Worm (Caenorhabditis elegans) whole organism, early embryonic: Measurements from ENCODE around the gene Y40B10A.11.

Experiments
- B0310.2 ChIP-seq: sonication (generic microtip); optimal IDR thresholded peaks from 2 replicates; lab custom pipeline; 2016; ENCODE audit warnings: mild to moderate bottlenecking, missing genetic modification characterization, missing compliant biosample characterization
- F13C5.2 ChIP-seq: sonication (generic microtip); optimal IDR thresholded peaks from 2 replicates; lab custom pipeline; 2017; ENCODE audit warnings: mild to moderate bottlenecking, missing genetic modification characterization, inconsistent platforms, missing compliant biosample characterization
- aly-1 ChIP-seq: sonication (generic microtip); optimal IDR thresholded peaks from 2 replicates; lab custom pipeline; 2016; ENCODE audit warnings: missing genetic modification characterization, missing compliant biosample characterization
- ama-1 ChIP-seq: fragments of 150-350 bp; optimal IDR thresholded peaks from 2 replicates; lab custom pipeline; 2014
- ceh-13 ChIP-seq: fragments of 200-800 bp; sonication (Bioruptor generic); optimal IDR thresholded peaks from 2 replicates; lab custom pipeline; 2018; ENCODE audit warnings: mild to moderate bottlenecking, missing genetic modification characterization, missing compliant biosample characterization
- ceh-36 ChIP-seq: sonication (generic microtip); optimal IDR thresholded peaks from 2 replicates; lab custom pipeline; 2016; ENCODE audit warnings: missing genetic modification characterization, inconsistent platforms, missing compliant biosample characterization
- ets-7 ChIP-seq: sonication (generic microtip); optimal IDR thresholded peaks from 2 replicates; lab custom pipeline; 2016; ENCODE audit warnings: missing genotype, missing genetic modification characterization, missing compliant biosample characterization
- flt-1 ChIP-seq: fragments of 200-800 bp; sonication (Bioruptor generic); IDR thresholded peaks from 2 replicates; pipeline ENCODE4 v1.3.6; 2022; ENCODE audit warnings: missing genetic modification characterization, missing compliant biosample characterization
- hmbx-1 ChIP-seq: sonication (generic microtip); optimal IDR thresholded peaks from 2 replicates; lab custom pipeline; 2016; ENCODE audit warnings: mild to moderate bottlenecking, missing genetic modification characterization, missing compliant biosample characterization
- hmg-4 ChIP-seq: fragments of 200-800 bp; sonication (Bioruptor generic); optimal IDR thresholded peaks from 2 replicates; lab custom pipeline; 2018; ENCODE audit warnings: mild to moderate bottlenecking, missing genetic modification characterization, missing compliant biosample characterization
- hnd-1 ChIP-seq: sonication (generic microtip); optimal IDR thresholded peaks from 2 replicates; lab custom pipeline; 2016; ENCODE audit warnings: missing genetic modification characterization, missing compliant biosample characterization
- pes-1 ChIP-seq: fragments of 200-800 bp; sonication (Bioruptor generic); IDR thresholded peaks from 2 replicates; pipeline ENCODE4 v1.3.6; 2022; ENCODE audit warnings: missing genetic modification reagents, missing genetic modification characterization, missing compliant biosample characterization
- scrt-1 ChIP-seq: fragments of 200-800 bp; sonication (Bioruptor generic); IDR thresholded peaks from 2 replicates; pipeline ENCODE4 v1.3.6; 2022; ENCODE audit warnings: missing genetic modification characterization, missing compliant biosample characterization
- sea-1 ChIP-seq: fragments of 200-800 bp; sonication (Bioruptor generic); conservative IDR thresholded peaks from 2 replicates; pipeline ENCODE4 v1.3.6; 2022; ENCODE audit warnings: missing genetic modification characterization, missing compliant biosample characterization
- tbx-11 ChIP-seq: fragments of 200-800 bp; sonication (Bioruptor generic); IDR thresholded peaks from 2 replicates; pipeline ENCODE4 v1.3.6; 2022; ENCODE audit warnings: missing genetic modification characterization, missing compliant biosample characterization
- tbx-37 ChIP-seq: fragments of 200-800 bp; sonication (Bioruptor generic); conservative IDR thresholded peaks from 2 replicates; pipeline ENCODE4 v1.3.6; 2022; ENCODE audit warnings: missing genetic modification reagents, missing genetic modification characterization, missing compliant biosample characterization
- tra-4 ChIP-seq: sonication (generic microtip); optimal IDR thresholded peaks from 2 replicates; lab custom pipeline; 2017; ENCODE audit warnings: missing genetic modification characterization, missing compliant biosample characterization

Y40B10A.11 gene

DNA sequence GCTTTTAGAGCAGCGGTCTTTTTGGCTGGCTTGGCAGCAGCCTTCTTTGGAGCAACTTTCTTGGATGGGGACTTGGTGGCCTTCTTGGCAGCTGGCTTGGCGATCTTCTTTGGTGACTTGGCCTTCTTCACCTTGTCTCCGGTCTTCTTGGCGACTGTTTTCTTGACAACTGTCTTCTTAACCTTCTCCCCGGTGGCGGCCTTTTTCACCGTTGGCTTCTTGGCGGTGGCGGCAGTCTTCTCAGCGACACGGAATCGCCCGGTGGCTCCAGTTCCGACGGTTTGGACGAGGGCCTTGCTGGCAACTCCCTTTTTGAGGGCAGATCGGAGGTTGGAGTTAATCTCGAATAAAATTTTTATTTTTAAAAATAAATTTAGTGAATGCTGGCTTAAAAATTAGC is 20.7 kb downstream of the Y40B10A.11 start:
- TF ChIP-seq ceh-13 (GFP tag; lab: Kevin White, UChicago) (no peak), tbx-37 (GFP tag; lab: Robert Waterston, UW) (no peak), ama-1 (lab: Kevin White, UChicago) (no peak), tra-4 (tag; lab: Kevin White, UChicago) (no peak), flt-1 (no peak), scrt-1 (no peak), F13C5.2 (tag; lab: Kevin White, UChicago) (no peak)

DNA sequence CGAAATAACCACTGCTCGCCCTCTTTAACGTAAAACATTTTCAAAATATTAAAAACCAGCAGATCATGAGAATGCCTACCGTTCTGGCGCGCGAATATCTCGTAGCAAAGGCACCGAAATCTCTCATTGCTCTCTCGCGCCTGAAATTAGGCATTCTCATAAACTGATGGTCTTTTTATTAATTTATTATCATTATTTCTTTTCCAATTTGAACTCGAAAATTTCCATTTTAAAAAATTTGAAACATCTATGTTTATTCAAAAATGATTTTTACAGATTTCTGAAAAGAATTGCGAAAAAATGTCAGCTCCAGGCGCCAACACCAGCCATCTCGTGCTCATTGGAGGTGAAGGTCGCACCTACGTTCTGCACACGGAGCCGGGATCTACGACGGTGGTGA is 21.5 kb downstream of the Y40B10A.11 start, which contains the start of gene F59A7.12:
TSS of gene F59A7.12 (plus strand) at position 301 of the 400 bp plus-strand sequence.
- TF ChIP-seq hmg-4 (GFP tag; lab: Kevin White, UChicago), result no peak
- TF ChIP-seq ceh-13 (GFP tag; lab: Kevin White, UChicago), result no peak
- TF ChIP-seq B0310.2, result no peak
- no peak for TF ChIP-seq sea-1 (GFP tag; lab: Robert Waterston, UW)
- no peak for TF ChIP-seq ceh-36 (tag; lab: Kevin White, UChicago)
- no peak for TF ChIP-seq tra-4 (tag; lab: Kevin White, UChicago)
- TF ChIP-seq hnd-1 (tag; lab: Kevin White, UChicago), result no peak
- TF ChIP-seq scrt-1, result no peak

DNA sequence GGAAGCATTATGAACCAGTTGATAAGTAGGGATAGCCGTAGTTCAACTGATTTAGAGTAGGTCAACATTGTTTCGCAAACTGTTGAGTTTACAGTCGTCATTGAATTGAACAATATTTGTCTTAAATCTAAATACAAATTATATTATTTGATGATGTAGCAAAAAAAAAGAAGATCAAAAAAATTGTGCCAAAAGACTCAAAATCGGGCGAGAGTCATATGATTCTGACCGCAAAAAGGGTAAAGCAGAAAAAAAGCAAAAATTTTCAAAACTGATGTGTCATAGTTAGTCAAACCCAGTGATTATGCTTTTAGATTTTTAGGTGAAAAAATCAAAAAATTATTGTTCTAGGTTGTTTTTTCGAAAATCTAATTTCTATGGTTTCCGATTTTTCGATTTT is 23.6 kb downstream of the Y40B10A.11 start, which contains the start of gene srab-13:
TSS of gene srab-13 (minus strand) at position 101 of the 400 bp plus-strand sequence.
- TF ChIP-seq hnd-1 (tag; lab: Kevin White, UChicago) (no peak), tbx-11 (GFP tag; lab: Robert Waterston, UW) (no peak), ceh-13 (GFP tag; lab: Kevin White, UChicago) (no peak), aly-1 (tag; lab: Kevin White, UChicago) (no peak), hmbx-1 (tag; lab: Kevin White, UChicago) (no peak), B0310.2 (no peak), ceh-36 (tag; lab: Kevin White, UChicago) (no peak), sea-1 (GFP tag; lab: Robert Waterston, UW) (no peak), flt-1 (no peak), ets-7 (tag; lab: Kevin White, UChicago) (no peak), pes-1 (no peak), hmg-4 (GFP tag; lab: Kevin White, UChicago) (no peak), tbx-37 (GFP tag; lab: Robert Waterston, UW) (no peak), tra-4 (tag; lab: Kevin White, UChicago) (no peak), F13C5.2 (tag; lab: Kevin White, UChicago) (no peak), ama-1 (lab: Kevin White, UChicago) (no peak), scrt-1 (no peak)

DNA sequence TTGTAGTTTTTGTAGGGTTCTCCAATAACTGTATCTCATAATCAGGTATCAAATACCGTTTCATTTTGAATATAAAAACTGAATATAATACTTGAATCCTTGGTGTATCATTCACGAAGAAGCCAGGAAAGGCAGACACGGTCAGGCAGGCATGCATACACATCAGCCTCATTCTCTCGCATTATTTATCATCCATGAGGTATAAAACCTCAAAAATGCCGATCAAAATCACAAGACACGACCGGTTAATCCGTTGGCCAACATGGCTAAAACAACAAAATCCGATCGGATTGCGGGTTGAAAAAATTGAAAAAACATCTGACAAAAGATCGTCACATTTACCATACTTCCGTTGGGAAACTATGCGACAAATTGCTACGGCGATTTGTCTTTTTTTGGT is 29.0 kb downstream of the Y40B10A.11 start, which contains the start of gene F59A7.5:
TSS of gene F59A7.5 (plus strand) at position 301 of the 400 bp plus-strand sequence.
- no peak for TF ChIP-seq ets-7 (tag; lab: Kevin White, UChicago)
- TF ChIP-seq tbx-37 (GFP tag; lab: Robert Waterston, UW), result no peak
- TF ChIP-seq sea-1 (GFP tag; lab: Robert Waterston, UW), result no peak
- TF ChIP-seq ceh-36 (tag; lab: Kevin White, UChicago), result no peak
- TF ChIP-seq ceh-13 (GFP tag; lab: Kevin White, UChicago), result no peak
- no peak for TF ChIP-seq ama-1 (lab: Kevin White, UChicago)
- no peak for TF ChIP-seq B0310.2
- TF ChIP-seq tra-4 (tag; lab: Kevin White, UChicago), result no peak
- TF ChIP-seq hnd-1 (tag; lab: Kevin White, UChicago), result no peak
- TF ChIP-seq aly-1 (tag; lab: Kevin White, UChicago), result no peak
- no peak for TF ChIP-seq hmbx-1 (tag; lab: Kevin White, UChicago)
- TF ChIP-seq pes-1, result no peak
- TF ChIP-seq hmg-4 (GFP tag; lab: Kevin White, UChicago), result no peak

DNA sequence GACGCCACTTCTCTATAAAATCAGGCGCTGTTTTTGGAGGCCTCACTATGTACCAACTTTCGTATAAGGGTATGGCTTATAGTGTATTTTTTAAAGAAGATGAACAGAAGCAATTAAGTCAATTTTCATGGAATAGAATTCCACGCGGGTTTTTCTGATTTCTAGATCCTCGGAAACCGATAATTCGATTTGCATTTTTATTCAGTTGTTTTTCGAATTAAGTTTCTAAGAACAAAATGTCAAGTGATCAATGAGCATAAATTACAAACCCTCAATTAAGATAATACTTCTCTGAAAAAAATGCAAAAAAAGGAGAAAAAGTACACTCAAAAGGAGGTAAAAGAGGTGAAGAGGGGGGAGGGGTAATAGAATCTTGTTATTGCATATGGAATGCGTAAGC is 30.1 kb downstream of the Y40B10A.11 start:
- TF ChIP-seq tra-4 (tag; lab: Kevin White, UChicago) (no peak), tbx-37 (GFP tag; lab: Robert Waterston, UW) (no peak), hmg-4 (GFP tag; lab: Kevin White, UChicago) (no peak), ama-1 (lab: Kevin White, UChicago) (no peak), flt-1 (no peak), ets-7 (tag; lab: Kevin White, UChicago) (no peak), hmbx-1 (tag; lab: Kevin White, UChicago) (no peak), sea-1 (GFP tag; lab: Robert Waterston, UW) (no peak), B0310.2 (no peak), ceh-13 (GFP tag; lab: Kevin White, UChicago) (no peak), pes-1 (no peak), tbx-11 (GFP tag; lab: Robert Waterston, UW) (no peak), aly-1 (tag; lab: Kevin White, UChicago) (no peak), hnd-1 (tag; lab: Kevin White, UChicago) (no peak), ceh-36 (tag; lab: Kevin White, UChicago) (no peak), scrt-1 (no peak), F13C5.2 (tag; lab: Kevin White, UChicago) (no peak)

DNA sequence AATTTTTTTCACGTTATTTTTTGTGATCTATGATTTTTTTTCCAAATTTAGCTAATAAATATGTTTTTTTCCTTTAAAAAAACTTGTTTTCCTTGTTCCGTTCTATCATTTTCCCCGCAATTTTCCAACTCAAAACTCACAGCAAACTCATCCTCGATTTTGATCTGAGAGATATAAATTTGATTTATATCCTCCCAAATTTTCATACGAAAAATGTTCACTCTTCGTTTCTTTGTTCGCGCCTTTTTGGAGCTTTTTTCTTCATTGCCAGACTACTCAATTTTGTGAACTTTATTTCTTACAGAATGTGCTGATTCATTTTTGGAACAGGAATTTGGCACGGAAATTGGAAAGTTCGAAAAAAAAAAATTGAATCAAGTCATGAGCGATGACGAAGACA is 32.7 kb downstream of the Y40B10A.11 start, which contains the start of gene F59A7.14:
TSS of gene F59A7.14 (plus strand) at position 301 of the 400 bp plus-strand sequence.
- TF ChIP-seq flt-1 (no peak), pes-1 (no peak), aly-1 (tag; lab: Kevin White, UChicago) (no peak), tra-4 (tag; lab: Kevin White, UChicago) (no peak), hnd-1 (tag; lab: Kevin White, UChicago) (no peak), ama-1 (lab: Kevin White, UChicago) (no peak), scrt-1 (no peak), B0310.2 (no peak), tbx-11 (GFP tag; lab: Robert Waterston, UW) (no peak), ceh-36 (tag; lab: Kevin White, UChicago) (no peak), ets-7 (tag; lab: Kevin White, UChicago) (no peak), hmbx-1 (tag; lab: Kevin White, UChicago) (no peak), tbx-37 (GFP tag; lab: Robert Waterston, UW) (no peak), ceh-13 (GFP tag; lab: Kevin White, UChicago) (no peak)

DNA sequence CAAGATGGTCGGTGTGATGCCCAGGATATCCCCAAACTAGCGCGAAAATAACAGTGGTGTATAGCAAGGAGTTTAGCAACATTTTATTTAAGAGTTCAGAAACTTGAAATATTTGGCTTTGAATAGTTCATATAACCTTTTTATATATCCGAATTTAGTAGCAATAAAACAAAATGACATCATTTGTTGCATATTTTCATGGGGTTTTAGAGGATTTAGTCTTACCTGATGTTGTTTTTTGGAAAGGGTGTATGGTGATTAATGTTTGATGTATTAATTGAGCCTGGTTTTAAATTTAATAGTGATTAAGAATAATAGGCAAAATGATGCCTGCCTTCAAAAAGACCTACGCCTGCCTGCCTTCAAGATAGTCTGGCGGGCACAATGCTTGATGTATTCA is 35.0 kb downstream of the Y40B10A.11 start, which contains the start of gene F59A7.2:
TSS of gene F59A7.2 (minus strand) at position 101 of the 400 bp plus-strand sequence.
- TF ChIP-seq tbx-37 (GFP tag; lab: Robert Waterston, UW) (no peak), hmg-4 (GFP tag; lab: Kevin White, UChicago) (no peak), B0310.2 (no peak), hnd-1 (tag; lab: Kevin White, UChicago) (no peak), pes-1 (no peak), tbx-11 (GFP tag; lab: Robert Waterston, UW) (no peak), F13C5.2 (tag; lab: Kevin White, UChicago) (no peak), ceh-13 (GFP tag; lab: Kevin White, UChicago) (no peak), hmbx-1 (tag; lab: Kevin White, UChicago) (no peak), ama-1 (lab: Kevin White, UChicago) (no peak), tra-4 (tag; lab: Kevin White, UChicago) (no peak), ets-7 (tag; lab: Kevin White, UChicago) (no peak), aly-1 (tag; lab: Kevin White, UChicago) (no peak), ceh-36 (tag; lab: Kevin White, UChicago) (no peak), sea-1 (GFP tag; lab: Robert Waterston, UW) (no peak), scrt-1 (no peak)
